Fruit fly (Drosophila melanogaster): Measurements from ENCODE around the gene CG11658.

CG11658 gene

dm6 chr3L:11696294-11697116 lies 11.8 kb downstream of the CG11658 start, which contains the start of gene Dph1 (continued):
- TF ChIP-seq CG7786 (GFP tag; optimal IDR thresholded peaks at IDR 0.05) (peak; percentile 85), stwl (tag; optimal IDR thresholded peaks at IDR 0.05) (peak; percentile 62), CG10431 (GFP tag; optimal IDR thresholded peaks at IDR 0.05) (peak; percentile 67), zfh2 (GFP tag; optimal IDR thresholded peaks at IDR 0.05) (peak; percentile 52), CG3995 (GFP tag; optimal IDR thresholded peaks at IDR 0.05) (peak; percentile 76), CG8089 (GFP tag; optimal IDR thresholded peaks at IDR 0.05) (peak; percentile 76), Stat92E (GFP tag; optimal IDR thresholded peaks at IDR 0.05) (peak in 1 of 3 experiments; percentile 92), Bdp1 (GFP tag; optimal IDR thresholded peaks at IDR 0.05) (peak; percentile 75), tgo (GFP tag; IDR thresholded peaks at IDR 0.05) (peak; percentile 87), pan (optimal IDR thresholded peaks at IDR 0.05) (no peak), pan (GFP tag; optimal IDR thresholded peaks at IDR 0.05 in 1 of 2, IDR thresholded peaks at IDR 0.05 in 1 of 2) (peak in 1 of 2 experiments; percentile 90), Opbp (GFP tag; IDR thresholded peaks at IDR 0.05; ENCODE audit: partially characterized antibody) (peak; percentile 46; the same call in 1 of the 3 replicates), CG1647 (GFP tag; optimal IDR thresholded peaks at IDR 0.05) (peak; percentile 42), insv (GFP tag; optimal IDR thresholded peaks at IDR 0.05) (peak in 1 of 2 experiments; percentile 95), CG7372 (GFP tag; IDR thresholded peaks at IDR 0.05) (peak; percentile 85), CG13123 (GFP tag; optimal IDR thresholded peaks at IDR 0.05) (peak; percentile 16), Hand (GFP tag; optimal IDR thresholded peaks at IDR 0.05) (peak; percentile 59), Mad (GFP tag; optimal IDR thresholded peaks at IDR 0.05) (peak; percentile 84), vnd (GFP tag; IDR thresholded peaks at IDR 0.05; ENCODE audit: partially characterized antibody) (no peak), h (optimal IDR thresholded peaks at IDR 0.05) (no peak), CG17912 (GFP tag; optimal IDR thresholded peaks at IDR 0.05) (no peak), CG12942 (GFP tag; optimal IDR thresholded peaks at IDR 0.05) (peak; percentile 58), HmgD (GFP tag; optimal IDR thresholded peaks at IDR 0.05) (peak; percentile 61), CG7928 (GFP tag; optimal IDR thresholded peaks at IDR 0.05) (peak; percentile 14), sisA (GFP tag; IDR thresholded peaks at IDR 0.05) (peak; percentile 78), tap (tag; optimal IDR thresholded peaks at IDR 0.05) (peak; percentile 82), gro (GFP tag; optimal IDR thresholded peaks at IDR 0.05) (peak; percentile 70), sr (GFP tag; IDR thresholded peaks at IDR 0.05) (no peak; the same call in 1 of the 3 replicates), CG14860 (GFP tag; IDR thresholded peaks at IDR 0.05; ENCODE audit: partially characterized antibody) (no peak), CG17568 (GFP tag; optimal IDR thresholded peaks at IDR 0.05) (peak; percentile 68), luna (GFP tag; optimal IDR thresholded peaks at IDR 0.05) (peak; percentile 64), Sox102F (GFP tag; optimal IDR thresholded peaks at IDR 0.05) (peak; percentile 87), CG11093 (GFP tag; IDR thresholded peaks at IDR 0.05) (no peak; the same call in 2 of the 3 replicates), CG12659 (GFP tag; optimal IDR thresholded peaks at IDR 0.05) (peak; percentile 89), bsh (GFP tag; optimal IDR thresholded peaks at IDR 0.05) (peak; percentile 79 to 89), Asciz (GFP tag; optimal IDR thresholded peaks at IDR 0.05) (peak; percentile 89), CG1832 (GFP tag; optimal IDR thresholded peaks at IDR 0.05) (no peak), seq (GFP tag; IDR thresholded peaks at IDR 0.05) (peak; percentile 80), CG12155 (GFP tag; optimal IDR thresholded peaks at IDR 0.05) (peak; percentile 58), phol (tag; optimal IDR thresholded peaks at IDR 0.05) (peak; percentile 90), CG14965 (GFP tag; optimal IDR thresholded peaks at IDR 0.05; ENCODE audit: borderline replicate concordance) (peak; percentile 47), corto (GFP tag; optimal IDR thresholded peaks at IDR 0.05) (peak; percentile 43), HHEX (GFP tag; optimal IDR thresholded peaks at IDR 0.05) (peak; percentile 72), odd (GFP tag; optimal IDR thresholded peaks at IDR 0.05) (peak; percentile 76), repo (GFP tag; optimal IDR thresholded peaks at IDR 0.05) (peak; percentile 89), CG15514 (GFP tag; optimal IDR thresholded peaks at IDR 0.05) (peak; percentile 100), CG13775 (GFP tag; optimal IDR thresholded peaks at IDR 0.05) (peak; percentile 78), cas (GFP tag; IDR thresholded peaks at IDR 0.05) (peak; percentile 66)

Data from whole organism, embryonic.